Fruit fly (Drosophila melanogaster) whole organism, embryonic: ENCODE measurements around the gene CG33233.

Experiments
- Asciz ChIP-seq: fragments of 200-800 bp; sonication (Bioruptor generic); optimal IDR thresholded peaks from 2 replicates; lab custom pipeline; 2017; ENCODE audit warnings: missing biosample characterization, mild to moderate bottlenecking, missing genetic modification characterization, missing genetic modification reagents
- B-H2 ChIP-seq: fragments of 200-800 bp; sonication (Bioruptor generic); optimal IDR thresholded peaks from 2 replicates; lab custom pipeline; 2018; ENCODE audit warnings: missing biosample characterization, mild to moderate bottlenecking, missing genetic modification characterization
- Blimp-1 ChIP-seq: fragments of 200-800 bp; sonication (Bioruptor generic); optimal IDR thresholded peaks from 3 replicates; lab custom pipeline; 2018; ENCODE audit warnings: missing biosample characterization, missing genetic modification characterization, mild to moderate bottlenecking, moderate library complexity, missing genetic modification reagents
- CG10274 ChIP-seq: fragments of 200-800 bp; sonication (Bioruptor generic); optimal IDR thresholded peaks from 3 replicates; lab custom pipeline; 2017; ENCODE audit warnings: missing biosample characterization, mild to moderate bottlenecking, missing genetic modification characterization
- CG1233 ChIP-seq: fragments of 200-800 bp; sonication (Bioruptor generic); optimal IDR thresholded peaks from 4 replicates; lab custom pipeline; 2018; ENCODE audit warnings: missing biosample characterization, mild to moderate bottlenecking, missing genetic modification characterization
- CG12659 ChIP-seq: fragments of 200-800 bp; sonication (Bioruptor generic); optimal IDR thresholded peaks from 3 replicates; lab custom pipeline; 2017; ENCODE audit warnings: mild to moderate bottlenecking, missing biosample characterization, missing genetic modification reagents, missing genetic modification characterization
- CG12942 ChIP-seq: fragments of 200-800 bp; sonication (Bioruptor generic); optimal IDR thresholded peaks from 3 replicates; lab custom pipeline; 2016; ENCODE audit warnings: missing biosample characterization, missing genetic modification characterization
- CG13123 ChIP-seq: fragments of 200-800 bp; sonication (Bioruptor generic); optimal IDR thresholded peaks from 2 replicates; lab custom pipeline; 2016; ENCODE audit warnings: missing biosample characterization, missing genetic modification characterization
- CG13775 ChIP-seq: fragments of 200-800 bp; sonication (Bioruptor generic); optimal IDR thresholded peaks from 3 replicates; lab custom pipeline; 2017; ENCODE audit warnings: missing biosample characterization, mild to moderate bottlenecking, missing genetic modification characterization
- CG15514 ChIP-seq: fragments of 200-800 bp; sonication (Bioruptor generic); optimal IDR thresholded peaks from 3 replicates; lab custom pipeline; 2017; ENCODE audit warnings: missing biosample characterization, missing genetic modification characterization, mild to moderate bottlenecking, moderate library complexity, missing genetic modification reagents
- CG16863 ChIP-seq: fragments of 200-800 bp; sonication (Bioruptor generic); optimal IDR thresholded peaks from 3 replicates; lab custom pipeline; 2016; ENCODE audit warnings: missing biosample characterization, missing genetic modification characterization
- CG17186 ChIP-seq: fragments of 200-800 bp; sonication (Bioruptor generic); optimal IDR thresholded peaks from 3 replicates; lab custom pipeline; 2017; ENCODE audit warnings: missing biosample characterization, missing genetic modification reagents, missing genetic modification characterization
- CG1832 ChIP-seq: fragments of 200-800 bp; sonication (Bioruptor generic); optimal IDR thresholded peaks from 2 replicates; lab custom pipeline; 2017; ENCODE audit warnings: missing biosample characterization, mild to moderate bottlenecking, missing genetic modification characterization, inconsistent platforms
- CG31388 ChIP-seq: fragments of 200-800 bp; sonication (Bioruptor generic); optimal IDR thresholded peaks from 2 replicates; lab custom pipeline; 2016; ENCODE audit warnings: missing biosample characterization, missing genetic modification characterization
- CG43689 ChIP-seq: fragments of 200-800 bp; sonication (Bioruptor generic); IDR thresholded peaks from 2 replicates; pipeline ENCODE4 v1.3.6; 2022; ENCODE audit warnings: missing biosample characterization, missing genetic modification characterization
- CG8924 ChIP-seq: fragments of 200-800 bp; optimal IDR thresholded peaks from 3 replicates; lab custom pipeline; 2019; ENCODE audit warnings: missing biosample characterization, mild to moderate bottlenecking, missing genetic modification characterization, moderate library complexity
- Doc3 ChIP-seq: fragments of 200-800 bp; sonication (Bioruptor generic); IDR thresholded peaks from 3 replicates; pipeline ENCODE4 v1.3.6; 2022; ENCODE audit warnings: missing biosample characterization, missing genetic modification characterization; ENCODE audit not compliant: partially characterized antibody
- Ets97D ChIP-seq: fragments of 200-800 bp; sonication (Bioruptor generic); optimal IDR thresholded peaks from 3 replicates; lab custom pipeline; 2016; ENCODE audit warnings: missing biosample characterization, missing genetic modification characterization
- Fer3 ChIP-seq: fragments of 200-800 bp; sonication (Bioruptor generic); optimal IDR thresholded peaks from 2 replicates; lab custom pipeline; 2018; ENCODE audit warnings: missing biosample characterization, mild to moderate bottlenecking, missing genetic modification characterization, moderate library complexity
- GATAe ChIP-seq: fragments of 200-800 bp; sonication (Bioruptor generic); conservative IDR thresholded peaks from 2 replicates; pipeline ENCODE4 v1.3.6; 2022; ENCODE audit warnings: missing biosample characterization, missing genetic modification characterization
- H2.0 ChIP-seq: fragments of 200-800 bp; sonication (Bioruptor generic); IDR thresholded peaks from 2 replicates; pipeline ENCODE4 v1.3.6; 2022; ENCODE audit warnings: missing biosample characterization, missing genetic modification characterization
- HHEX ChIP-seq: fragments of 200-800 bp; sonication (Bioruptor generic); optimal IDR thresholded peaks from 3 replicates; lab custom pipeline; 2017; ENCODE audit warnings: missing biosample characterization, mild to moderate bottlenecking, missing genetic modification characterization, missing genetic modification reagents
- MESR4 ChIP-seq: fragments of 200-800 bp; sonication (Bioruptor generic); optimal IDR thresholded peaks from 2 replicates; lab custom pipeline; 2018; ENCODE audit warnings: missing biosample characterization, mild to moderate bottlenecking, missing genetic modification characterization, moderate library complexity
- NC2α ChIP-seq: fragments of 200-800 bp; sonication (Bioruptor generic); optimal IDR thresholded peaks from 2 replicates; lab custom pipeline; 2016; ENCODE audit warnings: missing biosample characterization, missing genetic modification characterization
- NFAT ChIP-seq: fragments of 200-800 bp; sonication (Bioruptor generic); IDR thresholded peaks from 2 replicates; pipeline ENCODE4 v1.3.6; 2022; ENCODE audit warnings: missing biosample characterization, missing genetic modification characterization
- Neu2 ChIP-seq: fragments of 200-800 bp; sonication (Bioruptor generic); optimal IDR thresholded peaks from 3 replicates; lab custom pipeline; 2016; ENCODE audit warnings: missing biosample characterization, missing genetic modification characterization, borderline replicate concordance
- Scr ChIP-seq: fragments of 200-800 bp; sonication (Bioruptor generic); IDR thresholded peaks from 2 replicates; pipeline ENCODE4 v1.3.6; 2022; ENCODE audit warnings: missing biosample characterization, missing genetic modification characterization; ENCODE audit not compliant: partially characterized antibody
- Side ChIP-seq: fragments of 200-800 bp; sonication (Bioruptor generic); optimal IDR thresholded peaks from 2 replicates; lab custom pipeline; 2016; ENCODE audit warnings: missing biosample characterization, missing genetic modification characterization
- TFAM ChIP-seq: fragments of 200-800 bp; sonication (Bioruptor generic); optimal IDR thresholded peaks from 2 replicates; lab custom pipeline; 2017; ENCODE audit warnings: missing biosample characterization, missing genetic modification characterization, inconsistent platforms
- abd-A ChIP-seq: fragments of 200-800 bp; sonication (Bioruptor generic); optimal IDR thresholded peaks from 3 replicates; lab custom pipeline; 2019; ENCODE audit warnings: missing biosample characterization, mild to moderate bottlenecking, missing genetic modification characterization, moderate library complexity
- aop ChIP-seq: fragments of 200-800 bp; sonication (Bioruptor generic); IDR thresholded peaks from 2 replicates; pipeline ENCODE4 v1.3.6; 2022; ENCODE audit warnings: missing biosample characterization, missing genetic modification characterization
- btn ChIP-seq: fragments of 200-800 bp; sonication (Bioruptor generic); optimal IDR thresholded peaks from 2 replicates; lab custom pipeline; 2016; ENCODE audit warnings: missing biosample characterization, missing genetic modification characterization
- ci ChIP-seq: fragments of 200-800 bp; sonication (Bioruptor generic); IDR thresholded peaks from 3 replicates; pipeline ENCODE4 v1.3.6; 2022; ENCODE audit warnings: missing biosample characterization, missing genetic modification characterization
- eyg ChIP-seq: fragments of 200-800 bp; sonication (Bioruptor generic); optimal IDR thresholded peaks from 3 replicates; lab custom pipeline; 2016; ENCODE audit warnings: missing biosample characterization, missing genetic modification characterization
- fd64A ChIP-seq: fragments of 200-800 bp; sonication (Bioruptor generic); optimal IDR thresholded peaks from 3 replicates; lab custom pipeline; 2018; ENCODE audit warnings: missing biosample characterization, mild to moderate bottlenecking, missing genetic modification characterization
- fu2 ChIP-seq: fragments of 200-800 bp; sonication (Bioruptor generic); optimal IDR thresholded peaks from 2 replicates; lab custom pipeline; 2016; ENCODE audit warnings: missing biosample characterization, missing genetic modification characterization
- gro ChIP-seq: fragments of 200-800 bp; sonication (Bioruptor generic); optimal IDR thresholded peaks from 2 replicates; lab custom pipeline; 2016; ENCODE audit warnings: missing biosample characterization, missing genetic modification characterization
- gsb-n ChIP-seq: fragments of 200-800 bp; sonication (Bioruptor generic); optimal IDR thresholded peaks from 3 replicates; lab custom pipeline; 2018; ENCODE audit warnings: missing biosample characterization, mild to moderate bottlenecking, missing genetic modification characterization
- jigr1 ChIP-seq: fragments of 200-800 bp; sonication (Bioruptor generic); IDR thresholded peaks from 3 replicates; pipeline ENCODE4 v1.3.6; 2022; ENCODE audit warnings: missing biosample characterization, missing genetic modification characterization
- jing ChIP-seq: fragments of 200-800 bp; sonication (Bioruptor generic); optimal IDR thresholded peaks from 2 replicates; lab custom pipeline; 2018; ENCODE audit warnings: missing biosample characterization, mild to moderate bottlenecking, missing genetic modification characterization
- kni ChIP-seq: fragments of 200-800 bp; sonication (Bioruptor generic); optimal IDR thresholded peaks from 3 replicates; lab custom pipeline; 2017; ENCODE audit warnings: mild to moderate bottlenecking, missing biosample characterization, missing genetic modification reagents, missing genetic modification characterization
- pum ChIP-seq: fragments of 200-800 bp; sonication (Bioruptor generic); optimal IDR thresholded peaks from 2 replicates; lab custom pipeline; 2016; ENCODE audit warnings: missing biosample characterization, missing genetic modification characterization
- sd ChIP-seq: fragments of 200-800 bp; sonication (Bioruptor generic); optimal IDR thresholded peaks from 3 replicates; lab custom pipeline; 2018; ENCODE audit warnings: missing biosample characterization, mild to moderate bottlenecking, missing genetic modification characterization, moderate library complexity
- shn ChIP-seq: fragments of 200-800 bp; sonication (Bioruptor generic); optimal IDR thresholded peaks from 3 replicates; lab custom pipeline; 2016; ENCODE audit warnings: missing biosample characterization, missing genetic modification characterization
- slou ChIP-seq: fragments of 200-800 bp; sonication (Bioruptor generic); optimal IDR thresholded peaks from 3 replicates; lab custom pipeline; 2016; ENCODE audit warnings: missing biosample characterization, missing genetic modification characterization
- sqz ChIP-seq: fragments of 200-800 bp; sonication (Bioruptor generic); optimal IDR thresholded peaks from 3 replicates; lab custom pipeline; 2018; ENCODE audit warnings: missing biosample characterization, mild to moderate bottlenecking, missing genetic modification characterization
- ssp ChIP-seq: fragments of 200-800 bp; sonication (Bioruptor generic); IDR thresholded peaks from 2 replicates; pipeline ENCODE4 v1.3.6; 2022; ENCODE audit warnings: missing biosample characterization, missing genetic modification characterization
- tap ChIP-seq: fragments of 200-800 bp; optimal IDR thresholded peaks from 3 replicates; lab custom pipeline; 2019; ENCODE audit warnings: missing biosample characterization, mild to moderate bottlenecking, missing genetic modification characterization, moderate library complexity
- tio ChIP-seq: fragments of 200-800 bp; sonication (Bioruptor generic); optimal IDR thresholded peaks from 2 replicates; lab custom pipeline; 2017; ENCODE audit warnings: missing biosample characterization, missing genetic modification characterization, inconsistent platforms
- trem ChIP-seq: fragments of 200-800 bp; optimal IDR thresholded peaks from 3 replicates; lab custom pipeline; 2019; ENCODE audit warnings: missing biosample characterization, mild to moderate bottlenecking, missing genetic modification characterization, moderate library complexity
- zen2 ChIP-seq: fragments of 200-800 bp; sonication (Bioruptor generic); IDR thresholded peaks from 3 replicates; pipeline ENCODE4 v1.3.6; 2022; ENCODE audit warnings: missing biosample characterization, missing genetic modification characterization; ENCODE audit not compliant: partially characterized antibody

Gene CG33233

DNA sequence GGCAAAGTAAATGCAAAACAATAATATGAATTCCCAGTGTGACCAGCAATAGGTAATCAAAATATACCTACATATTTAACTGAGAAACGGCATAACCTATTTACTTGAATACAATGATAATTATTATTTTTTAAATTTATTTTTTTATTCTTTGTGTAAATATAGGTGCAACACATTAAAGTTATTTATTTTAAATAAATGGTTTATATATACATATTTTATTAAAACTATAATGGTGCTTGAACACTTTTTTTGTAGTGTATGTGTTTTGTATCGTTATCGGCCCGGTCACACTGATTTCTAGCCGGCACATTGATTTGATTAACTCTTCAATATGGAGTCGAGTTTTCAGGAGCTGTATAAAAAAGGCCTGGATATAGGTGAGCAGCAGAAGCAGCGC lies 7.6 kb upstream of the CG33233 start, which contains the start of the genes ProRS-m, CG42304 and Snup (continued):
- TF ChIP-seq sd (peak; percentile 90), gsb-n (tag; lab: Kevin White, UChicago) (peak; percentile 73), GATAe (GFP tag; lab: Robert Waterston, UW) (no peak), tio (no peak), sqz (GFP tag; lab: Kevin White, UChicago) (no peak), NFAT (GFP tag; lab: Robert Waterston, UW) (no peak), Blimp-1 (GFP tag; lab: Kevin White, UChicago) (no peak), CG8924 (tag; lab: Kevin White, UChicago) (peak; percentile 61), TFAM (GFP tag; lab: Kevin White, UChicago) (no peak), CG1233 (GFP tag; lab: Kevin White, UChicago) (no peak), Scr (GFP tag; lab: Robert Waterston, UW) (no peak), eyg (GFP tag; lab: Kevin White, UChicago) (no peak), jing (GFP tag; lab: Kevin White, UChicago) (no peak), gro (GFP tag; lab: Kevin White, UChicago) (no peak), Ets97D (GFP tag; lab: Kevin White, UChicago) (no peak), NC2α (no peak), CG16863 (GFP tag; lab: Kevin White, UChicago) (no peak), Neu2 (GFP tag; lab: Kevin White, UChicago) (no peak), Asciz (GFP tag; lab: Kevin White, UChicago) (no peak), CG12942 (peak; percentile 12), fu2 (no peak), jigr1 (GFP tag; lab: Robert Waterston, UW) (0 out of 3 replicates have a peak, but pooled peaks have one; percentile 53), B-H2 (no peak), fd64A (GFP tag; lab: Kevin White, UChicago) (no peak), CG13775 (GFP tag; lab: Kevin White, UChicago) (peak; percentile 45), ssp (GFP tag; lab: Robert Waterston, UW) (peak; percentile 77), Fer3 (no peak), CG1832 (no peak), Side (GFP tag; lab: Kevin White, UChicago) (no peak), slou (GFP tag; lab: Kevin White, UChicago) (no peak), MESR4 (no peak), trem (tag; lab: Kevin White, UChicago) (peak; percentile 88), zen2 (GFP tag; lab: Robert Waterston, UW) (no peak), shn (GFP tag; lab: Kevin White, UChicago) (no peak), CG15514 (peak; percentile 15), CG43689 (peak; percentile 42; the same call in 1 of the 2 replicates), CG17186 (no peak), kni (no peak), CG10274 (no peak), tap (tag; lab: Kevin White, UChicago) (no peak), abd-A (tag; lab: Kevin White, UChicago) (no peak), CG31388 (no peak), ci (GFP tag; lab: Robert Waterston, UW) (no peak), aop (GFP tag; lab: Robert Waterston, UW) (no peak), CG12659 (GFP tag; lab: Kevin White, UChicago) (peak; percentile 25), btn (GFP tag; lab: Kevin White, UChicago) (no peak), Doc3 (no peak), pum (GFP tag; lab: Kevin White, UChicago) (no peak), HHEX (GFP tag; lab: Kevin White, UChicago) (no peak), CG13123 (GFP tag; lab: Kevin White, UChicago) (no peak), H2.0 (GFP tag; lab: Robert Waterston, UW) (peak; percentile 37; the same call in 1 of the 2 replicates)
